Fruit fly (Drosophila melanogaster): ENCODE data around the gene alpha-Est2.

Gene alpha-Est2

DNA sequence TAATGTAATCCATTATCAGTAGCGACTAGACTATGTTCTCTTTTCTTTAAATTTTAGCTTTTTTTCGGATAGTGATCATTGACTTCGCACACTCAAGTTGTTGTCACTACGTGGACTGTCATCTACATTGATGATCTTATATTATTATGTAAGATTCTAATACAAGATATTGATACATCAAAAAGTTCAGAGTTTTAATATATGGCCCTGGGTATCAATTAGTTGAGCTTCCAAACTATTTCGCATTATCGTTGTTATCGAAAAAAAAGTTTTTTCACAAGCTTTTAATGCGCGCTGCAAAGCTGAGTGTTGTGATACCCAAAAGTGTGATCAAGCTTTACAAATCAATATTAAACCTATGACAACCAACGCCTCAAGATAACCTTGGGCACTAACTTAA is 49.5 kb upstream of the alpha-Est2 start (continued):
- TF ChIP-seq CG6683 (GFP tag; optimal IDR thresholded peaks at IDR 0.05) (no peak), CG2199 (GFP tag; IDR thresholded peaks at IDR 0.05) (0 out of 3 replicates have a peak, but pooled peaks have one; percentile 14), CG30020 (tag; optimal IDR thresholded peaks at IDR 0.05) (no peak), sna (GFP tag; IDR thresholded peaks at IDR 0.05; ENCODE audit: partially characterized antibody) (0 out of 2 replicates have a peak, but pooled peaks have one; percentile 38), Ravus (GFP tag; IDR thresholded peaks at IDR 0.05) (no peak), CG17912 (GFP tag; optimal IDR thresholded peaks at IDR 0.05) (no peak), CG10959 (GFP tag; IDR thresholded peaks at IDR 0.05) (no peak), repo (GFP tag; optimal IDR thresholded peaks at IDR 0.05) (no peak), CG4820 (GFP tag; optimal IDR thresholded peaks at IDR 0.05) (peak; percentile 18), CG17829 (tag; optimal IDR thresholded peaks at IDR 0.05) (no peak), BEAF-32 (GFP tag; optimal IDR thresholded peaks at IDR 0.05) (no peak), cato (GFP tag; optimal IDR thresholded peaks at IDR 0.05; ENCODE audit: borderline replicate concordance) (no peak), phol (tag; optimal IDR thresholded peaks at IDR 0.05) (no peak), dysf (GFP tag; IDR thresholded peaks at IDR 0.05) (peak; percentile 32; the same call in 1 of the 3 replicates), wek (GFP tag; optimal IDR thresholded peaks at IDR 0.05) (no peak), nmo (GFP tag; optimal IDR thresholded peaks at IDR 0.05) (peak; percentile 40), slp2 (GFP tag; optimal IDR thresholded peaks at IDR 0.05) (no peak), CG5180 (GFP tag; optimal IDR thresholded peaks at IDR 0.05) (no peak), CG10979 (tag; optimal IDR thresholded peaks at IDR 0.05) (no peak), CG17385 (GFP tag; optimal IDR thresholded peaks at IDR 0.05) (no peak), ase (GFP tag; IDR thresholded peaks at IDR 0.05) (no peak), Deaf1 (tag; optimal IDR thresholded peaks at IDR 0.05) (no peak), tll (GFP tag; optimal IDR thresholded peaks at IDR 0.05) (no peak), CG7963 (GFP tag; IDR thresholded peaks at IDR 0.05; ENCODE audit: partially characterized antibody) (peak; percentile 67; the same call in 2 of the 3 replicates), CG10366 (GFP tag; IDR thresholded peaks at IDR 0.05) (peak; percentile 26; the same call in 1 of the 2 replicates), Sin3A (optimal IDR thresholded peaks at IDR 0.05) (no peak), vfl (GFP tag; optimal IDR thresholded peaks at IDR 0.05) (no peak), Sry-δ (GFP tag; optimal IDR thresholded peaks at IDR 0.05) (no peak), B-H1 (GFP tag; IDR thresholded peaks at IDR 0.05) (no peak), CG10462 (GFP tag; optimal IDR thresholded peaks at IDR 0.05) (no peak), Jarid2 (GFP tag; optimal IDR thresholded peaks at IDR 0.05) (no peak), CG1832 (GFP tag; optimal IDR thresholded peaks at IDR 0.05) (no peak), en (GFP tag; optimal IDR thresholded peaks at IDR 0.05) (no peak), ken (GFP tag; IDR thresholded peaks at IDR 0.05) (no peak), prd (optimal IDR thresholded peaks at IDR 0.05) (no peak), prd (GFP tag; IDR thresholded peaks at IDR 0.05) (peak; percentile 42; the same call in 1 of the 3 replicates), CG9932 (GFP tag; IDR thresholded peaks at IDR 0.05) (peak; percentile 41; the same call in 1 of the 2 replicates)

DNA sequence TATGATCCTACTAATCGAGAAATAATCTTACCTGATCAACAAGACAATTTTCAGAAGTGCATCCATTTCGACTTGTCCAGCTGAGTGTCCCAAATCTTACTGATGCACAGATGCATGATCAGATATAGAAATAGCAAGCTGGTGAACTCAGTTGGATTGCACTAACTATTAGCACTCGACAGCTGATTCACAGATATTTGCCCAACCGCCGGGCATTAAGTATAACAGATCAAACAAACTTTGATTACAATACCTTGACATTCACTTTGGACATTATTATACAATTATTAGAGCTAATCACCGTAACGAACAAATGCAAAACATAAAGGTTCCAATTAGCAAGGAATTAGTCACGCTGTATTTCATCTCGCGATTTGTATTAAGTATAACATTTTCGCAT is 48.4 kb upstream of the alpha-Est2 start, which contains the start of gene CG42656:
CG42656 (minus strand) TSS at position 101 of the 400 bp plus-strand sequence.
- TF ChIP-seq Med (GFP tag) (peak; percentile 35), psq (GFP tag; optimal IDR thresholded peaks at IDR 0.05) (no peak), ATbp (GFP tag; optimal IDR thresholded peaks at IDR 0.05) (no peak), gt (GFP tag; IDR thresholded peaks at IDR 0.05) (no peak), row (GFP tag; IDR thresholded peaks at IDR 0.05) (no peak), sisA (GFP tag; IDR thresholded peaks at IDR 0.05) (no peak), esg (GFP tag; conservative IDR thresholded peaks at IDR 0.05) (no peak)

All from whole organism, embryonic.